Worm (Caenorhabditis elegans) whole organism, L2 larva: ENCODE data around the gene bath-28.

Experiments
- nhr-6 ChIP-seq: fragments of 150-350 bp; optimal IDR thresholded peaks from 2 replicates; lab custom pipeline; 2014; ENCODE audit warnings: missing biosample characterization, missing genetic modification characterization
- nhr-77 ChIP-seq: fragments of 150-350 bp; optimal IDR thresholded peaks from 2 replicates; lab custom pipeline; 2014; ENCODE audit warnings: missing biosample characterization, missing genetic modification characterization
- peb-1 ChIP-seq: fragments of 150-350 bp; optimal IDR thresholded peaks from 2 replicates; lab custom pipeline; 2014; ENCODE audit warnings: missing biosample characterization, missing genetic modification characterization
- skn-1 ChIP-seq: sonication (generic microtip); optimal IDR thresholded peaks from 2 replicates; lab custom pipeline; 2017; ENCODE audit warnings: missing biosample characterization, missing genetic modification characterization

DNA sequence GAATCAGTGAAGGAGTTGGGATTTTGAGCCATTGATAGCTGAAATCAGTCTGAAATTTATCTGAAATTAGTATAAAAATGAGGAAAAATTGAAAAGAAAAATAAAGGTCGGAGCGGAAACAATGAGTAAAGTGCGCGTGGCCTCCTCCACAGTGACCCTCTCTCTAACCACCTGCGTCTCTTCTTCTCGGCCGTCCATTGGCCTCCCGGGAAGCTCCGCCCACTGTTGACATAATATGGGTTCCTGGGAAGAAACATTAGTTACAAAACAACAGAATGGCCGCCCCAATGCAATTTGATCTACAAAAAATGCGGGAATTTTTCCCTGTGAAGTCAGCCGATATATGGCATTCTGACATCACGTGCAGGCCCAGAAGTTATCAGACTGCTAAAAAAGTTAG lies 25.3 kb upstream of the bath-28 start, which contains the start of gene Y49F6C.8:
- TF ChIP-seq skn-1 (tag; lab: Kevin White, UChicago) (no peak), nhr-77 (tag; lab: Kevin White, UChicago) (no peak), nhr-6 (no peak), peb-1 (no peak)
